Worm (Caenorhabditis elegans) whole organism, early embryonic: ENCODE results near the gene Y38F1A.1.

Source experiments
- B0310.2 ChIP-seq: sonication (generic microtip); optimal IDR thresholded peaks from 2 replicates; lab custom pipeline; 2016; ENCODE audit warnings: mild to moderate bottlenecking, missing genetic modification characterization, missing compliant biosample characterization
- F13C5.2 ChIP-seq: sonication (generic microtip); optimal IDR thresholded peaks from 2 replicates; lab custom pipeline; 2017; ENCODE audit warnings: mild to moderate bottlenecking, missing genetic modification characterization, inconsistent platforms, missing compliant biosample characterization
- aly-1 ChIP-seq: sonication (generic microtip); optimal IDR thresholded peaks from 2 replicates; lab custom pipeline; 2016; ENCODE audit warnings: missing genetic modification characterization, missing compliant biosample characterization
- ama-1 ChIP-seq: fragments of 150-350 bp; optimal IDR thresholded peaks from 2 replicates; lab custom pipeline; 2014
- ceh-13 ChIP-seq: fragments of 200-800 bp; sonication (Bioruptor generic); optimal IDR thresholded peaks from 2 replicates; lab custom pipeline; 2018; ENCODE audit warnings: mild to moderate bottlenecking, missing genetic modification characterization, missing compliant biosample characterization
- ceh-36 ChIP-seq: sonication (generic microtip); optimal IDR thresholded peaks from 2 replicates; lab custom pipeline; 2016; ENCODE audit warnings: missing genetic modification characterization, inconsistent platforms, missing compliant biosample characterization
- ets-7 ChIP-seq: sonication (generic microtip); optimal IDR thresholded peaks from 2 replicates; lab custom pipeline; 2016; ENCODE audit warnings: missing genotype, missing genetic modification characterization, missing compliant biosample characterization
- flt-1 ChIP-seq: fragments of 200-800 bp; sonication (Bioruptor generic); IDR thresholded peaks from 2 replicates; pipeline ENCODE4 v1.3.6; 2022; ENCODE audit warnings: missing genetic modification characterization, missing compliant biosample characterization
- hmbx-1 ChIP-seq: sonication (generic microtip); optimal IDR thresholded peaks from 2 replicates; lab custom pipeline; 2016; ENCODE audit warnings: mild to moderate bottlenecking, missing genetic modification characterization, missing compliant biosample characterization
- hmg-4 ChIP-seq: fragments of 200-800 bp; sonication (Bioruptor generic); optimal IDR thresholded peaks from 2 replicates; lab custom pipeline; 2018; ENCODE audit warnings: mild to moderate bottlenecking, missing genetic modification characterization, missing compliant biosample characterization
- hnd-1 ChIP-seq: sonication (generic microtip); optimal IDR thresholded peaks from 2 replicates; lab custom pipeline; 2016; ENCODE audit warnings: missing genetic modification characterization, missing compliant biosample characterization
- pes-1 ChIP-seq: fragments of 200-800 bp; sonication (Bioruptor generic); IDR thresholded peaks from 2 replicates; pipeline ENCODE4 v1.3.6; 2022; ENCODE audit warnings: missing genetic modification reagents, missing genetic modification characterization, missing compliant biosample characterization
- scrt-1 ChIP-seq: fragments of 200-800 bp; sonication (Bioruptor generic); IDR thresholded peaks from 2 replicates; pipeline ENCODE4 v1.3.6; 2022; ENCODE audit warnings: missing genetic modification characterization, missing compliant biosample characterization
- sea-1 ChIP-seq: fragments of 200-800 bp; sonication (Bioruptor generic); conservative IDR thresholded peaks from 2 replicates; pipeline ENCODE4 v1.3.6; 2022; ENCODE audit warnings: missing genetic modification characterization, missing compliant biosample characterization
- tbx-11 ChIP-seq: fragments of 200-800 bp; sonication (Bioruptor generic); IDR thresholded peaks from 2 replicates; pipeline ENCODE4 v1.3.6; 2022; ENCODE audit warnings: missing genetic modification characterization, missing compliant biosample characterization
- tbx-37 ChIP-seq: fragments of 200-800 bp; sonication (Bioruptor generic); conservative IDR thresholded peaks from 2 replicates; pipeline ENCODE4 v1.3.6; 2022; ENCODE audit warnings: missing genetic modification reagents, missing genetic modification characterization, missing compliant biosample characterization
- tra-4 ChIP-seq: sonication (generic microtip); optimal IDR thresholded peaks from 2 replicates; lab custom pipeline; 2017; ENCODE audit warnings: missing genetic modification characterization, missing compliant biosample characterization

The Y38F1A.1 gene

ce11 chrII:12928241-12928640 is 26.3 kb downstream of the Y38F1A.1 start, which contains the start of gene F58G1.3:
TSS of gene F58G1.3 (minus strand) at chrII:12928341.
- TF ChIP-seq sea-1 (GFP tag; lab: Robert Waterston, UW): no peak
- TF ChIP-seq ets-7 (tag; lab: Kevin White, UChicago): no peak
- no peak for TF ChIP-seq ama-1 (lab: Kevin White, UChicago)
- no peak for TF ChIP-seq hmbx-1 (tag; lab: Kevin White, UChicago)
- TF ChIP-seq F13C5.2 (tag; lab: Kevin White, UChicago): no peak
- TF ChIP-seq ceh-36: no peak
- no peak for TF ChIP-seq B0310.2 (tag; lab: Kevin White, UChicago)
- TF ChIP-seq aly-1 (tag; lab: Kevin White, UChicago): no peak

DNA sequence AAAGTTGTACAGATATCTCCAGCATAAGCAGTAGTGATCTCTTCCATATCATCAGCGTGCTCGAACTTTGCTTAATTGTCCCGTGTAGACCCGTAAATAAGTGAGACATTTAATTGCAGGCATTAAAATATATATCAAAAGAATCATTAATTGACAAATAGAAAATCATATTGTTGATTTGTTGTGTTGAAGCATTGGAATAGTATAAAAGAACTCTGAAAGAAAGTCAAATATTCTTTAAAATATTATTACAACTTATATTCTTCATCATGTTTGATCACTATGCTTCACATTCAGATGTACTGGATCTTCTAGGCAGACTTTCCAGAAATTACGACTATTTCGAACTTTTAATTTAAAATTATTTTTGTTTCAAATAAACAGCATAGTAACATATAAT is 29.0 kb downstream of the Y38F1A.1 start, which contains the start of gene F58G1.8:
Gene F58G1.8 (minus strand): TSS at position 101 of the 400 bp plus-strand sequence.
- no peak for TF ChIP-seq scrt-1 (GFP tag; lab: Robert Waterston, UW)

- TF ChIP-seq tbx-11 (GFP tag; lab: Robert Waterston, UW) (no peak), aly-1 (tag; lab: Kevin White, UChicago) (no peak), sea-1 (GFP tag; lab: Robert Waterston, UW) (no peak), pes-1 (GFP tag; lab: Robert Waterston, UW) (no peak), ceh-36 (no peak), flt-1 (no peak)
Measured at ce11 chrII:12923225-12923624, 31.3 kb downstream of the Y38F1A.1 start.

- TF ChIP-seq B0310.2 (tag; lab: Kevin White, UChicago) (no peak), tra-4 (tag; lab: Kevin White, UChicago) (no peak), tbx-37 (GFP tag; lab: Robert Waterston, UW) (no peak), tbx-11 (GFP tag; lab: Robert Waterston, UW) (no peak), ets-7 (tag; lab: Kevin White, UChicago) (no peak), F13C5.2 (tag; lab: Kevin White, UChicago) (no peak), ceh-36 (no peak), ama-1 (lab: Kevin White, UChicago) (no peak), hnd-1 (no peak), hmg-4 (GFP tag; lab: Kevin White, UChicago) (no peak), aly-1 (tag; lab: Kevin White, UChicago) (no peak), hmbx-1 (tag; lab: Kevin White, UChicago) (no peak), sea-1 (GFP tag; lab: Robert Waterston, UW) (no peak), flt-1 (no peak), pes-1 (GFP tag; lab: Robert Waterston, UW) (no peak), ceh-13 (GFP tag; lab: Kevin White, UChicago) (no peak), scrt-1 (GFP tag; lab: Robert Waterston, UW) (no peak)
Measured at ce11 chrII:12921478-12921877, 33.1 kb downstream of the Y38F1A.1 start.

DNA sequence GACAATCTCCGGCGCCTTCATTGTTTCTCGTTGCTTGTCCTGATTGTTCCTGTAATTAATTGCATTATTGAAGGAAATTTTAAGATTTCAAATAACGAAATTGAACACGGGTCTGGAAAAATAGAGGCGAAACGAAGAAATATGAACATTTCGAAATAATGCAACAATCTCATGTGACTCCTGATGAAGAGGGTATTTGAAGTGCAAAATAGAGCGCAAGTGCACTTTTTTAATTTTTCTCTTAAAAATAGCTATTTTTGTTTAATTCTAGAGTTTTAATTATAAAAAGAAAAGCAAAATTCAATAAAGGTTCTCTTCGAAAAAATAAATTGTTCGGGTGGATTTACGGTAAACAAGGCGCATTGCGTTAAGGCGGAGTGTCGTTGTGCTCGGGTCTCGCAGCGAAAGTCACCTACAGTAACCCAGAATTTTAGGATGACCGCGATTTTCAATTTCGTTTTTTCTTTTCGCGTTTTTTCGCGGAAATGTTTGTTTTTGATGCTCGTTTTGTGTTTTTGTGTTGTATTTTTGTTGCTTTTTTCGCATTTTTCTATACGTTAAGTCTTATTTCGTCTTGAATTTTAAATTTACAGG is 35.5 kb downstream of the Y38F1A.1 start, which contains the start of the genes F58G1.2 and wago-4:
Gene F58G1.2 (minus strand): TSS at position 51 of the 594 bp plus-strand sequence.
Gene wago-4 (plus strand): TSS at position 592 of the 594 bp plus-strand sequence.
- TF ChIP-seq ceh-13 (GFP tag; lab: Kevin White, UChicago) (no peak), ceh-36 (no peak), ama-1 (lab: Kevin White, UChicago) (no peak), scrt-1 (GFP tag; lab: Robert Waterston, UW) (no peak), pes-1 (GFP tag; lab: Robert Waterston, UW) (no peak), sea-1 (GFP tag; lab: Robert Waterston, UW) (no peak), tbx-37 (GFP tag; lab: Robert Waterston, UW) (no peak), ets-7 (tag; lab: Kevin White, UChicago) (no peak), aly-1 (tag; lab: Kevin White, UChicago) (no peak), F13C5.2 (tag; lab: Kevin White, UChicago) (no peak), B0310.2 (tag; lab: Kevin White, UChicago) (no peak), hmg-4 (GFP tag; lab: Kevin White, UChicago) (no peak), tra-4 (tag; lab: Kevin White, UChicago) (no peak), hnd-1 (no peak), hmbx-1 (tag; lab: Kevin White, UChicago) (no peak), flt-1 (no peak)

DNA sequence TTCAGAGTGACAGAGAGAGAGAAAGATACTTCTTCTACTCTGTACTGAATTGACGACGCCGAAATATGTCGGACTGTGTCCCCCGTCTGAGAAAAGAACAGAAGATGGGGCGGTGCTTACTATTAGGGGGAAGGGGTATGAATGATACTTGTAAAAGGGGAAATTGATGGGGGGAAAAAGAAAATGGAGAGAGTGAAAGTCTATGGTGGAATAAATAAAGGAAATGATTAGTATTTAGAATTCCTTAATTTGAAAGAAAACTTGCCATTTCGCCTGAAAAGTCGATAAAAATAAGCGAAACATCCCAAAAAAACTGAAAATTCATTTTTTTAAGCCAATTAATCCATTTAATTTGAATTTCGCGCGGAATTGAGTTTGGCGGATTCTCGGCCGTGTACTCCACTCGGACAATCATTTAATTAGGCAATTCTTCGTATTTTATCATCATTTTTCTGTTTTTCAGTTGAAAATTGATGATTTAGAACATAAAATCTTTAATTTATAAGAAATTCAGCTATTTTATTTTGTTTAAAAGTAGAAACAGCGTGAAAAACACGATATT is 40.0 kb downstream of the Y38F1A.1 start, which contains the start of gene F35C5.12:
Gene F35C5.12 (minus strand): TSS at position 51 of the 562 bp plus-strand sequence.
- TF ChIP-seq ceh-36: no peak
- TF ChIP-seq hmbx-1 (tag; lab: Kevin White, UChicago): no peak
- no peak for TF ChIP-seq hnd-1
- TF ChIP-seq aly-1 (tag; lab: Kevin White, UChicago): no peak
- no peak for TF ChIP-seq hmg-4 (GFP tag; lab: Kevin White, UChicago)
- no peak for TF ChIP-seq tbx-37 (GFP tag; lab: Robert Waterston, UW)
- no peak for TF ChIP-seq tbx-11 (GFP tag; lab: Robert Waterston, UW)
- no peak for TF ChIP-seq flt-1
- no peak for TF ChIP-seq F13C5.2 (tag; lab: Kevin White, UChicago)
- TF ChIP-seq ceh-13 (GFP tag; lab: Kevin White, UChicago): no peak
- TF ChIP-seq pes-1 (GFP tag; lab: Robert Waterston, UW): no peak
- TF ChIP-seq B0310.2 (tag; lab: Kevin White, UChicago): no peak
- TF ChIP-seq ama-1 (lab: Kevin White, UChicago): no peak
- no peak for TF ChIP-seq ets-7 (tag; lab: Kevin White, UChicago)

DNA sequence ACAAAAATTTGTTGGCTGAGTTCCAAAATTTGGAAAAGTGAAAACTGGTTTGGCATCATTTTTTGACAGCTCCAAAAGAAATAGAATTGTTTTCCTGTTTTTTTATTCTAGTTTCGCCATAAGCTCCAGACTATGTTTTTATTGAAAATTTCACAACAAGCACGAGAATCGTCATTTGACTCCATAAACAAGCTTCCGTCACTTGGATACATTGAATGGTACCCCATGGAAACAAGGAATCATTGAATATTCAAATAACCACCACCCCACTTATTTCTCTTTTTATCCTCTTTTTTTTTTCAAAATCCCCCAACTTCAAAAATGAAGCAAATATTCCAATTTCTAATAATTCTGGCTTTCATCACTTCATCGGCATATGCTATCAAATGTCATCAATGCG is 45.8 kb downstream of the Y38F1A.1 start, which contains the start of gene ddn-2:
Gene ddn-2 (plus strand): TSS at position 301 of the 400 bp plus-strand sequence.
- TF ChIP-seq scrt-1 (GFP tag; lab: Robert Waterston, UW): no peak
- no peak for TF ChIP-seq tra-4 (tag; lab: Kevin White, UChicago)
- TF ChIP-seq sea-1 (GFP tag; lab: Robert Waterston, UW): no peak
- TF ChIP-seq flt-1: no peak
- no peak for TF ChIP-seq tbx-11 (GFP tag; lab: Robert Waterston, UW)
- no peak for TF ChIP-seq ama-1 (lab: Kevin White, UChicago)
- TF ChIP-seq pes-1 (GFP tag; lab: Robert Waterston, UW): no peak
- no peak for TF ChIP-seq F13C5.2 (tag; lab: Kevin White, UChicago)
- TF ChIP-seq ceh-13 (GFP tag; lab: Kevin White, UChicago): no peak
